Fruit fly (Drosophila melanogaster) Kc167 (cell line): Measurements from ENCODE around the gene CG34328.

Experiments used
- Sin3A ChIP-seq: fragments of >200 bp; optimal IDR thresholded peaks from 2 replicates; lab custom pipeline; 2018; ENCODE audit warnings: missing external identifiers
- h ChIP-seq: fragments of >200 bp; optimal IDR thresholded peaks from 3 replicates; lab custom pipeline; 2018; ENCODE audit warnings: missing external identifiers
- insv ChIP-seq: fragments of >200 bp; optimal IDR thresholded peaks from 3 replicates; lab custom pipeline; 2018; ENCODE audit warnings: missing external identifiers
- psq ChIP-seq: fragments of >200 bp; optimal IDR thresholded peaks from 2 replicates; lab custom pipeline; 2017; ENCODE audit warnings: missing external identifiers
- ttk ChIP-seq: sonication (Bioruptor generic); optimal IDR thresholded peaks from 2 replicates; lab custom pipeline; 2017; ENCODE audit warnings: missing external identifiers

DNA sequence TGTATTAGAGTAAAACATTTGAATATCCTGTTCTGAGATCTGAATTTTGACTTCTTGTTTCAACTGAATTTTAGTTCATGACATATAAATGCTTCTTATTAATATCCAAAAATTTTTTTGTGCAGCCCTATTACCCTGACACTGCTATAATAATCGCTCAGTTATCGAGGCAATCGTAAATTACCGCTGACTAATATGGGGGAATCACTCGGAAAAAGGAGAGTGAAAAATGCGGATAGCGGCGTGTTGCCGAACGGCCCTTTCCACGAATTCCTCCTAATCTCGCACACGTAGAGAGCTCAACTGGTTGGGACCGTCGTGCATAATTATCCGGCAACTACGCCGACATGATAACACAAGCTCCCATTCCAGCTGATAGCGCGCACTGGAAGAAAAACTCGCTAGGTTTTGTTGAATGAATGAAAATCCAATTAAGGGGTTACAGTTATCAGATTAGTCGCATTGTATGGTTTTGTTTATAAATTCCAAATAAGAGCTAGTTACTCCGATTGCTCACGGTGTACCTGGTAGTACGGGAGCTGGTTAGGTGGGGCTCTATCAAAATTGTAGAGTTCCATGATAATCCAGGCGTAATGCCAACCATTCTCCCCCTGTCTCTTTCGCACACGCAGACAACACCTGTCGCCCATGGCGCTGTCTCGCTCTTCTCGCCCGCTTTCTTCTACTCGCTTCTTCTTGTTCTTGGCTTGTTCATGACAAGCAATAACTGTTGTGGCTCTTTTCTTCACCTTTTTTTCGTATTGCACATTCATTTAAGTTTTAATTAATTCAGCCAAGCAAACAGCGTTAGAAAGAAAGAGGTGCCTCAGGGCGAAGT lies 31.8 kb downstream of the CG34328 start:
- TF ChIP-seq h (lab: Kevin White, UChicago) = no peak
- TF ChIP-seq ttk (lab: Kevin White, UChicago) = no peak
- no peak for TF ChIP-seq Sin3A (lab: Kevin White, UChicago)
- TF ChIP-seq psq = no peak
- no peak for TF ChIP-seq insv (lab: Kevin White, UChicago)
